Worm (Caenorhabditis elegans): ENCODE results near the gene rft-2.

DNA sequence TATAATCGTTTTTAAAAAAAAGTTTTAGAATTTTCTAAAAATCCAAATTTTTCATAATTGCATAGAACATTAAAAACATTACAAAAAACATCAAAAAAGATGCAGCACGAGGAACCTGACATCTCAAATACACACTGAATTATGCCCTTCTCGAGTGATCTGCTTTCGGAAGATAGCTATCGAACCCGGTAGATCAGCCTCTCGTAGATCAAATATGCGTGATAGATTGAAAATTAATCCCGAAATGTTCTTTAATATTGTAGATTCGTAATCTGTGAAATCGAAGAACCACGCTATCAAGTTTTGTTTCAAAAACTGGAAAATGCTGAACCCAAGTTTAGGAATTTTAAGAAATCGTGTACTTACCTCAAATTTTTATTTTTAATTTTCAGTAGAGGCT is 31.5 kb upstream of the rft-2 start:
- no peak for TF ChIP-seq unc-62 (GFP tag; optimal IDR thresholded peaks at IDR 0.05)
- TF ChIP-seq tbx-8 (GFP tag; optimal IDR thresholded peaks at IDR 0.05): no peak
- no peak for TF ChIP-seq unc-120 (tag; optimal IDR thresholded peaks at IDR 0.05; ENCODE audit: poor library complexity, severe bottlenecking)
- TF ChIP-seq lin-32 (GFP tag; optimal IDR thresholded peaks at IDR 0.05): no peak
- no peak for TF ChIP-seq snpc-4 (tag; optimal IDR thresholded peaks at IDR 0.05)
- TF ChIP-seq mep-1 (tag; optimal IDR thresholded peaks at IDR 0.05): no peak
- no peak for TF ChIP-seq lin-13 (tag; optimal IDR thresholded peaks at IDR 0.05)
- TF ChIP-seq nhr-28 (tag; optimal IDR thresholded peaks at IDR 0.05): no peak
- TF ChIP-seq elt-1 (tag; optimal IDR thresholded peaks at IDR 0.05; ENCODE audit: borderline replicate concordance, insufficient read depth): peak; percentile 76
- no peak for TF ChIP-seq elt-3 (tag; optimal IDR thresholded peaks at IDR 0.05)
- no peak for TF ChIP-seq unc-39 (tag; optimal IDR thresholded peaks at IDR 0.05)
- TF ChIP-seq blmp-1 (tag; optimal IDR thresholded peaks at IDR 0.05): no peak
- TF ChIP-seq nhr-12 (tag; optimal IDR thresholded peaks at IDR 0.05): no peak
- no peak for TF ChIP-seq zip-8 (tag; optimal IDR thresholded peaks at IDR 0.05)

All from whole organism, mixed stage, embryonic.